Fruit fly (Drosophila melanogaster) whole organism, embryonic: ENCODE data around the gene nonA.

Source experiments
- Abd-B ChIP-seq: fragments of 200-800 bp; sonication (Bioruptor generic); optimal IDR thresholded peaks from 2 replicates; lab custom pipeline; 2018; ENCODE audit warnings: missing biosample characterization, mild to moderate bottlenecking, missing genetic modification characterization, moderate library complexity
- CG11247 ChIP-seq: fragments of 200-800 bp; sonication (Bioruptor generic); IDR thresholded peaks from 2 replicates; pipeline ENCODE4 v1.3.6; 2022; ENCODE audit warnings: missing biosample characterization, missing genetic modification characterization
- CG12659 ChIP-seq: fragments of 200-800 bp; sonication (Bioruptor generic); optimal IDR thresholded peaks from 3 replicates; lab custom pipeline; 2017; ENCODE audit warnings: mild to moderate bottlenecking, missing biosample characterization, missing genetic modification reagents, missing genetic modification characterization
- CG12942 ChIP-seq: fragments of 200-800 bp; sonication (Bioruptor generic); optimal IDR thresholded peaks from 3 replicates; lab custom pipeline; 2016; ENCODE audit warnings: missing biosample characterization, missing genetic modification characterization
- CG14667 ChIP-seq: fragments of 200-800 bp; sonication (Bioruptor generic); IDR thresholded peaks from 2 replicates; pipeline ENCODE4 v1.3.6; 2022; ENCODE audit warnings: missing biosample characterization, missing genetic modification characterization
- CG1603 ChIP-seq: fragments of 200-800 bp; sonication (Bioruptor generic); optimal IDR thresholded peaks from 2 replicates; lab custom pipeline; 2019; ENCODE audit warnings: missing biosample characterization, mild to moderate bottlenecking, missing genetic modification characterization, moderate library complexity
- CG17361 ChIP-seq: fragments of 200-800 bp; sonication (Bioruptor generic); IDR thresholded peaks from 3 replicates; pipeline ENCODE4 v1.3.6; 2022; ENCODE audit warnings: missing biosample characterization, missing genetic modification characterization
- CG17385 ChIP-seq: fragments of 200-800 bp; sonication (Bioruptor generic); optimal IDR thresholded peaks from 3 replicates; lab custom pipeline; 2018; ENCODE audit warnings: missing biosample characterization, mild to moderate bottlenecking, missing genetic modification characterization
- CG3407 ChIP-seq: fragments of 200-800 bp; sonication (Bioruptor generic); optimal IDR thresholded peaks from 2 replicates; lab custom pipeline; 2018; ENCODE audit warnings: missing biosample characterization, mild to moderate bottlenecking, missing genetic modification characterization
- CG4424 ChIP-seq: fragments of 200-800 bp; sonication (Bioruptor generic); optimal IDR thresholded peaks from 3 replicates; lab custom pipeline; 2016; ENCODE audit warnings: missing biosample characterization, missing genetic modification characterization
- CG6254 ChIP-seq: fragments of 200-800 bp; sonication (Bioruptor generic); optimal IDR thresholded peaks from 3 replicates; lab custom pipeline; 2017; ENCODE audit warnings: mild to moderate bottlenecking, missing biosample characterization, missing genetic modification reagents, missing genetic modification characterization
- CG6854 ChIP-seq: fragments of 200-800 bp; sonication (Bioruptor generic); optimal IDR thresholded peaks from 3 replicates; lab custom pipeline; 2017; ENCODE audit warnings: missing biosample characterization, mild to moderate bottlenecking, missing genetic modification characterization
- CG7786 ChIP-seq: fragments of 200-800 bp; sonication (Bioruptor generic); optimal IDR thresholded peaks from 2 replicates; lab custom pipeline; 2016; ENCODE audit warnings: missing biosample characterization, missing genetic modification characterization
- CG8089 ChIP-seq: fragments of 200-800 bp; sonication (Bioruptor generic); optimal IDR thresholded peaks from 3 replicates; lab custom pipeline; 2016; ENCODE audit warnings: missing biosample characterization, missing genetic modification characterization
- CG8924 ChIP-seq: fragments of 200-800 bp; optimal IDR thresholded peaks from 3 replicates; lab custom pipeline; 2019; ENCODE audit warnings: missing biosample characterization, mild to moderate bottlenecking, missing genetic modification characterization, moderate library complexity
- CG9797 ChIP-seq: fragments of 200-800 bp; sonication (Bioruptor generic); optimal IDR thresholded peaks from 3 replicates; lab custom pipeline; 2018; ENCODE audit warnings: missing biosample characterization, mild to moderate bottlenecking, missing genetic modification characterization
- Chrac-16 ChIP-seq: fragments of 200-800 bp; sonication (Bioruptor generic); optimal IDR thresholded peaks from 3 replicates; lab custom pipeline; 2016; ENCODE audit warnings: missing biosample characterization, missing genetic modification characterization
- CkIIα-i1 ChIP-seq: fragments of 200-800 bp; sonication (Bioruptor generic); IDR thresholded peaks from 2 replicates; pipeline ENCODE4 v1.3.6; 2022; ENCODE audit warnings: missing biosample characterization, missing genetic modification characterization
- Doc2 ChIP-seq: fragments of 200-800 bp; sonication (Bioruptor generic); IDR thresholded peaks from 2 replicates; pipeline ENCODE4 v1.3.6; 2022; ENCODE audit warnings: missing biosample characterization, missing genetic modification characterization
- Fer1 ChIP-seq: fragments of 200-800 bp; sonication (Bioruptor generic); optimal IDR thresholded peaks from 2 replicates; lab custom pipeline; 2017; ENCODE audit warnings: missing biosample characterization, mild to moderate bottlenecking, missing genetic modification characterization
- GATAe ChIP-seq: fragments of 200-800 bp; sonication (Bioruptor generic); conservative IDR thresholded peaks from 2 replicates; pipeline ENCODE4 v1.3.6; 2022; ENCODE audit warnings: missing biosample characterization, missing genetic modification characterization
- HmgZ ChIP-seq: fragments of 200-800 bp; sonication (Bioruptor generic); optimal IDR thresholded peaks from 2 replicates; lab custom pipeline; 2018; ENCODE audit warnings: missing biosample characterization, mild to moderate bottlenecking, missing genetic modification characterization
- Hmx ChIP-seq: fragments of 200-800 bp; sonication (Bioruptor generic); optimal IDR thresholded peaks from 2 replicates; lab custom pipeline; 2016; ENCODE audit warnings: missing biosample characterization, missing genetic modification characterization
- Hr39 ChIP-seq: fragments of >200 bp; optimal IDR thresholded peaks from 2 replicates; lab custom pipeline; 2017
- MBD-R2 ChIP-seq: fragments of 200-800 bp; sonication (Bioruptor generic); IDR thresholded peaks from 2 replicates; pipeline ENCODE4 v1.3.6; 2022; ENCODE audit warnings: missing biosample characterization, missing genetic modification characterization
- Mes4 ChIP-seq: fragments of 200-800 bp; sonication (Bioruptor generic); optimal IDR thresholded peaks from 2 replicates; lab custom pipeline; 2016; ENCODE audit warnings: missing biosample characterization, missing genetic modification characterization
- Rx ChIP-seq: fragments of 200-800 bp; sonication (Bioruptor generic); IDR thresholded peaks from 2 replicates; pipeline ENCODE4 v1.3.6; 2022; ENCODE audit warnings: missing biosample characterization, missing genetic modification characterization
- Sox100B ChIP-seq: fragments of 200-800 bp; sonication (Bioruptor generic); optimal IDR thresholded peaks from 3 replicates; lab custom pipeline; 2018; ENCODE audit warnings: missing biosample characterization, mild to moderate bottlenecking, missing genetic modification characterization
- Stat92E ChIP-seq, 3 experiments: fragments of >200 bp in 2 of 3; fragments of 200-800 bp in 1 of 3; sonication (Bioruptor generic) in 1 of 3; optimal IDR thresholded peaks; 2 replicates each; lab custom pipeline; 2017 to 2019; ENCODE audit warnings: missing biosample characterization in 3 of 3, missing genetic modification characterization in 3 of 3, mild to moderate bottlenecking in 1 of 3, moderate library complexity in 1 of 3
- YL-1 ChIP-seq: fragments of 200-800 bp; sonication (Bioruptor generic); optimal IDR thresholded peaks from 3 replicates; lab custom pipeline; 2017; ENCODE audit warnings: missing biosample characterization, mild to moderate bottlenecking, missing genetic modification characterization
- ac ChIP-seq: fragments of 200-800 bp; sonication (Bioruptor generic); optimal IDR thresholded peaks from 3 replicates; lab custom pipeline; 2017; ENCODE audit warnings: missing biosample characterization, mild to moderate bottlenecking, missing genetic modification characterization
- al ChIP-seq: fragments of 200-800 bp; sonication (Bioruptor generic); IDR thresholded peaks from 2 replicates; pipeline ENCODE4 v1.3.6; 2022; ENCODE audit warnings: missing biosample characterization, missing genetic modification characterization
- bsh ChIP-seq, 2 experiments: fragments of 200-800 bp; sonication (Bioruptor generic); optimal IDR thresholded peaks; 2 replicates each; lab custom pipeline; 2017 to 2018; ENCODE audit warnings: mild to moderate bottlenecking in 2 of 2, missing biosample characterization in 2 of 2, missing genetic modification characterization in 2 of 2, moderate library complexity in 1 of 2
- dan ChIP-seq: fragments of 200-800 bp; sonication (Bioruptor generic); IDR thresholded peaks from 2 replicates; pipeline ENCODE4 v1.3.6; 2022; ENCODE audit warnings: missing biosample characterization, missing genetic modification characterization
- exex ChIP-seq: fragments of 200-800 bp; sonication (Bioruptor generic); optimal IDR thresholded peaks from 4 replicates; lab custom pipeline; 2018; ENCODE audit warnings: missing biosample characterization, mild to moderate bottlenecking, missing genetic modification characterization, moderate library complexity
- grn ChIP-seq: fragments of 200-800 bp; sonication (Bioruptor generic); optimal IDR thresholded peaks from 3 replicates; lab custom pipeline; 2017; ENCODE audit warnings: missing biosample characterization, missing genetic modification characterization
- gro ChIP-seq: fragments of 200-800 bp; sonication (Bioruptor generic); optimal IDR thresholded peaks from 2 replicates; lab custom pipeline; 2016; ENCODE audit warnings: missing biosample characterization, missing genetic modification characterization
- h ChIP-seq: fragments of >200 bp; optimal IDR thresholded peaks from 2 replicates; lab custom pipeline; 2017
- her ChIP-seq: fragments of 200-800 bp; sonication (Bioruptor generic); optimal IDR thresholded peaks from 2 replicates; lab custom pipeline; 2016; ENCODE audit warnings: missing biosample characterization, missing genetic modification characterization
- hkb ChIP-seq, 2 experiments: fragments of 200-800 bp in 1 of 2; fragments of >200 bp in 1 of 2; sonication (Bioruptor generic) in 1 of 2; IDR thresholded peaks in 1 of 2; optimal IDR thresholded peaks in 1 of 2; 2 replicates each; pipeline versions ENCODE4 v1.3.6 to Lab custom; 2017 to 2022; ENCODE audit warnings: missing biosample characterization in 1 of 2, missing genetic modification characterization in 1 of 2
- lab ChIP-seq: fragments of 200-800 bp; sonication (Bioruptor generic); optimal IDR thresholded peaks from 3 replicates; lab custom pipeline; 2017; ENCODE audit warnings: missing biosample characterization, missing genetic modification characterization, mild to moderate bottlenecking, moderate library complexity, missing genetic modification reagents
- mld ChIP-seq: fragments of 200-800 bp; sonication (Bioruptor generic); IDR thresholded peaks from 3 replicates; pipeline ENCODE4 v1.3.6; 2022; ENCODE audit warnings: missing biosample characterization, missing genetic modification characterization; ENCODE audit not compliant: partially characterized antibody
- nerfin-1 ChIP-seq: fragments of 200-800 bp; sonication (Bioruptor generic); optimal IDR thresholded peaks from 3 replicates; lab custom pipeline; 2019; ENCODE audit warnings: missing biosample characterization, mild to moderate bottlenecking, missing genetic modification characterization, moderate library complexity
- oc ChIP-seq: fragments of 200-800 bp; sonication (Bioruptor generic); optimal IDR thresholded peaks from 2 replicates; lab custom pipeline; 2018; ENCODE audit warnings: missing biosample characterization, mild to moderate bottlenecking, missing genetic modification characterization, moderate library complexity
- pita ChIP-seq: fragments of 200-800 bp; sonication (Bioruptor generic); optimal IDR thresholded peaks from 2 replicates; lab custom pipeline; 2017; ENCODE audit warnings: missing biosample characterization, mild to moderate bottlenecking, missing genetic modification characterization
- pnt ChIP-seq: fragments of 200-800 bp; sonication (Bioruptor generic); optimal IDR thresholded peaks from 3 replicates; lab custom pipeline; 2016; ENCODE audit warnings: missing biosample characterization, missing genetic modification characterization
- row ChIP-seq: fragments of 200-800 bp; sonication (Bioruptor generic); IDR thresholded peaks from 3 replicates; pipeline ENCODE4 v1.3.6; 2022; ENCODE audit warnings: missing biosample characterization, missing genetic modification characterization
- salm ChIP-seq: fragments of 200-800 bp; sonication (Bioruptor generic); optimal IDR thresholded peaks from 2 replicates; lab custom pipeline; 2018; ENCODE audit warnings: missing biosample characterization, mild to moderate bottlenecking, missing genetic modification characterization
- sd ChIP-seq: fragments of 200-800 bp; sonication (Bioruptor generic); optimal IDR thresholded peaks from 3 replicates; lab custom pipeline; 2018; ENCODE audit warnings: missing biosample characterization, mild to moderate bottlenecking, missing genetic modification characterization, moderate library complexity
- tgo ChIP-seq: fragments of 200-800 bp; sonication (Bioruptor generic); IDR thresholded peaks from 3 replicates; pipeline ENCODE4 v1.3.6; 2022; ENCODE audit warnings: missing biosample characterization, missing genetic modification characterization

The nonA gene

DNA sequence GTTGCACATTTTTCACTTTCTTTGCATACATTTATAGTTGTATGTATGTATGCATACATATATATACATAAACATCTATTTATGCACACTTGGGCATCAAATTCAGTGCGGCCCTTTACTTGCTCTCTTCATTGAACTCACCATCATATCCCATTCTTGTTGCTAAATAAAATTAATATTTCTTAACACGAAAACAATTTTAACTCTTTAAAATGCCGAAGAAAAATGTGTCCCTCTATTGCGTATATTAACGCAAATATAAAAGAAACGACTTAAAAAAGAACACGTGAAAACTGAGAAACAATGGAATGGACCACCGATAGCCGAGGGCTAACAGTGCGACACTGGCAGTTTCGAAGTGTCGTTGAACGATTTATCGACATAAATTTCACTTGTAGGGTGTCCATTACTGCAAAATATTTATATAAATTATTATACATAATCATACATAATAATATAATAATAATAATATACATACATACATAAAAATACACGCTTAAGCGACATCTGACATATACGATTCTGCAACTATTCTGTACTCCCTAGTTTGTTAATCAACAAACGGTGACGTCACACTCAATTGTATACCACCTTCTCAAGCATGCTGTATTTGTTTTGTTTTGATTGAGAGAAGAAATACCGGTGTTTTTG is 2.6 kb upstream of the nonA start, which contains the start of the genes U2af50 and PIG-Q (continued):
- TF ChIP-seq CG12942 (GFP tag; lab: Kevin White, UChicago), result peak; percentile 92
- peak; percentile 87 for TF ChIP-seq sd
- peak; percentile 94 for TF ChIP-seq HmgZ (tag; lab: Kevin White, UChicago)
- no peak for TF ChIP-seq CG11247 (GFP tag; lab: Robert Waterston, UW)
- TF ChIP-seq grn (GFP tag; lab: Kevin White, UChicago), result no peak
- peak; percentile 91; the same call in 1 of the 2 replicates for TF ChIP-seq al (GFP tag; lab: Robert Waterston, UW)
- TF ChIP-seq lab (GFP tag; lab: Kevin White, UChicago), result no peak
- no peak; the same call in 1 of the 2 replicates for TF ChIP-seq Rx (GFP tag; lab: Robert Waterston, UW)
- no peak for TF ChIP-seq hkb (optimal IDR thresholded peaks at IDR 0.05; lab: Kevin White, UChicago)
- peak; percentile 93 for TF ChIP-seq hkb (GFP tag; IDR thresholded peaks at IDR 0.05; lab: Robert Waterston, UW)
- peak; percentile 91 for TF ChIP-seq Fer1 (GFP tag; lab: Kevin White, UChicago)
- TF ChIP-seq CG6854 (GFP tag; lab: Kevin White, UChicago), result peak; percentile 79
- TF ChIP-seq CkIIα-i1 (GFP tag; lab: Robert Waterston, UW), result no peak
- no peak for TF ChIP-seq pnt (GFP tag; lab: Kevin White, UChicago)
- TF ChIP-seq salm, result peak; percentile 90
- TF ChIP-seq Chrac-16 (GFP tag; lab: Kevin White, UChicago), result peak; percentile 89
- peak; percentile 71 for TF ChIP-seq GATAe (GFP tag; lab: Robert Waterston, UW)
- peak; percentile 89 for TF ChIP-seq CG4424
- TF ChIP-seq CG7786 (GFP tag; lab: Kevin White, UChicago), result peak; percentile 65
- TF ChIP-seq Hmx (GFP tag; lab: Kevin White, UChicago), result no peak
- no peak for TF ChIP-seq Hr39 (lab: Kevin White, UChicago)
- TF ChIP-seq row, result peak; percentile 98
- peak; percentile 16 for TF ChIP-seq Mes4 (GFP tag; lab: Kevin White, UChicago)
- TF ChIP-seq h (lab: Kevin White, UChicago), result no peak
- peak; percentile 96 for TF ChIP-seq Abd-B
- TF ChIP-seq gro, result no peak
- TF ChIP-seq CG8924 (tag; lab: Kevin White, UChicago), result peak; percentile 95
- peak; percentile 93 for TF ChIP-seq tgo (GFP tag; lab: Robert Waterston, UW)
- TF ChIP-seq MBD-R2 (GFP tag; lab: Robert Waterston, UW), result peak; percentile 88
- TF ChIP-seq YL-1 (GFP tag; lab: Kevin White, UChicago), result peak; percentile 51
- peak; percentile 78 for TF ChIP-seq ac
- TF ChIP-seq CG17385, result peak; percentile 87
- no peak for TF ChIP-seq pita (GFP tag; lab: Kevin White, UChicago)
- TF ChIP-seq dan, result no peak
- peak; percentile 47 for TF ChIP-seq CG8089 (GFP tag; lab: Kevin White, UChicago)
- TF ChIP-seq CG9797, result no peak
- TF ChIP-seq oc (tag; lab: Kevin White, UChicago), result no peak
- peak; percentile 90 for TF ChIP-seq nerfin-1 (tag; lab: Kevin White, UChicago)
- TF ChIP-seq Sox100B (GFP tag; lab: Kevin White, UChicago), result peak; percentile 90
- TF ChIP-seq Doc2 (GFP tag; lab: Robert Waterston, UW), result no peak
- no peak for TF ChIP-seq exex (tag; lab: Kevin White, UChicago)
- peak; percentile 92 for TF ChIP-seq CG14667 (GFP tag; lab: Robert Waterston, UW)
- peak; percentile 81 for TF ChIP-seq CG3407 (GFP tag; lab: Kevin White, UChicago)
- no peak for TF ChIP-seq her (GFP tag; lab: Kevin White, UChicago)
- peak; percentile 86 for TF ChIP-seq CG6254 (GFP tag; lab: Kevin White, UChicago)
- peak; percentile 77 to 96 for TF ChIP-seq bsh (GFP tag; optimal IDR thresholded peaks at IDR 0.05; lab: Kevin White, UChicago)
- peak; percentile 97 for TF ChIP-seq CG17361
- TF ChIP-seq Stat92E (GFP tag; optimal IDR thresholded peaks at IDR 0.05; lab: Kevin White, UChicago), result peak in 1 of 3 experiments; percentile 44
- TF ChIP-seq CG1603, result peak; percentile 82
- TF ChIP-seq mld (GFP tag; lab: Robert Waterston, UW), result no peak
- TF ChIP-seq CG12659 (GFP tag; lab: Kevin White, UChicago), result peak; percentile 95
